Worm (Caenorhabditis elegans): ENCODE results near the gene spp-1.

spp-1 gene

ce11 chrIII:10391628-10392027 is 36.2 kb upstream of the spp-1 start, which contains the start of gene M03C11.9:
Gene M03C11.9, minus strand, starts transcription at chrIII:10391728.
- TF ChIP-seq pqm-1 (tag; optimal IDR thresholded peaks at IDR 0.05) (no peak), tbx-7 (tag; optimal IDR thresholded peaks at IDR 0.05) (no peak), fkh-6 (tag; optimal IDR thresholded peaks at IDR 0.05) (no peak), gmeb-2 (tag; optimal IDR thresholded peaks at IDR 0.05) (no peak), F13H6.1 (tag; optimal IDR thresholded peaks at IDR 0.05) (no peak), tbx-2 (tag; optimal IDR thresholded peaks at IDR 0.05) (no peak), ceh-22 (tag; optimal IDR thresholded peaks at IDR 0.05) (no peak), unc-55 (GFP tag; optimal IDR thresholded peaks at IDR 0.05) (no peak), lim-6 (tag; optimal IDR thresholded peaks at IDR 0.05) (no peak), unc-3 (GFP tag; conservative IDR thresholded peaks at IDR 0.05) (no peak), unc-3 (tag; optimal IDR thresholded peaks at IDR 0.05) (no peak), madf-2 (tag; optimal IDR thresholded peaks at IDR 0.05) (no peak), zip-5 (tag; optimal IDR thresholded peaks at IDR 0.05) (no peak), dve-1 (tag; optimal IDR thresholded peaks at IDR 0.05) (no peak), rnt-1 (tag; optimal IDR thresholded peaks at IDR 0.05) (no peak), ceh-18 (tag; optimal IDR thresholded peaks at IDR 0.05) (no peak), pag-3 (tag; optimal IDR thresholded peaks at IDR 0.05; ENCODE audit: borderline replicate concordance) (no peak), Y22D7AL.16 (tag; optimal IDR thresholded peaks at IDR 0.05) (no peak), unc-86 (tag; optimal IDR thresholded peaks at IDR 0.05) (no peak)

- TF ChIP-seq unc-3 (GFP tag; conservative IDR thresholded peaks at IDR 0.05) (no peak), unc-3 (tag; optimal IDR thresholded peaks at IDR 0.05) (no peak), T23F11.4 (GFP tag; optimal IDR thresholded peaks at IDR 0.05) (no peak), ceh-45 (GFP tag; IDR thresholded peaks at IDR 0.05) (no peak), rnt-1 (tag; optimal IDR thresholded peaks at IDR 0.05) (no peak), lin-11 (tag; optimal IDR thresholded peaks at IDR 0.05) (no peak), ttx-3 (tag; optimal IDR thresholded peaks at IDR 0.05) (no peak), tbx-2 (tag; optimal IDR thresholded peaks at IDR 0.05) (no peak), hlh-6 (tag; optimal IDR thresholded peaks at IDR 0.05) (no peak), pros-1 (tag; optimal IDR thresholded peaks at IDR 0.05) (no peak), sox-4 (tag; optimal IDR thresholded peaks at IDR 0.05) (no peak), hlh-30 (tag; optimal IDR thresholded peaks at IDR 0.05; ENCODE audit: insufficient read depth) (no peak), madf-2 (tag; optimal IDR thresholded peaks at IDR 0.05) (no peak)
Observed at ce11 chrIII:10389608-10390007, 34.1 kb upstream of the spp-1 start.

DNA sequence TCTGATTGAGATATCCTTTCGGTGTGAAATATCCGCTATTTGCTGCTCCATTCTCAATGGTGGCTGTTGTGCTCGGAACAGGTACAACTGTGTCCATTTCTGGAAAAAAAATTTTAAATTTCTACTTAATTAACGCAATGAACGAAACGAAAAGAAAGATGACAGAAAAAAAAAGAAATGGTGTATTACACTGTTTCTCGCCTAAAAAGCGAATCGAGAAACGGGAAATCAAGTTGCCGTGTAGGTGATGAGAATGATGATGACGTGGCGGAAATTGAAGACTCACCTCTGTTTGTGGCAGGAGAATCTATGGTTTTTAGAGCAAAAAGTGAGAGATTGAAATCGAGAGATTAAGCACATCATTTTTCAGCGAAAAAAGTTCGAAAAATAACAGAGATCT is 31.0 kb upstream of the spp-1 start, which contains the start of gene C38H2.3:
Gene C38H2.3 (minus strand): TSS at position 101 of the 400 bp plus-strand sequence.
- TF ChIP-seq hlh-30 (tag; optimal IDR thresholded peaks at IDR 0.05; ENCODE audit: insufficient read depth): no peak
- no peak for TF ChIP-seq pha-4 (tag; optimal IDR thresholded peaks at IDR 0.05)
- no peak for TF ChIP-seq pros-1 (tag; optimal IDR thresholded peaks at IDR 0.05)
- no peak for TF ChIP-seq hlh-8 (tag; optimal IDR thresholded peaks at IDR 0.05)
- no peak for TF ChIP-seq ceh-34 (tag; optimal IDR thresholded peaks at IDR 0.05)
- TF ChIP-seq hlh-13 (GFP tag; optimal IDR thresholded peaks at IDR 0.05): no peak
- no peak for TF ChIP-seq dmd-4 (tag; optimal IDR thresholded peaks at IDR 0.05; ENCODE audit: borderline replicate concordance)
- TF ChIP-seq ama-1 (optimal IDR thresholded peaks at IDR 0.05): no peak
- TF ChIP-seq ztf-16 (tag; optimal IDR thresholded peaks at IDR 0.05): no peak
- TF ChIP-seq ttx-3 (tag; optimal IDR thresholded peaks at IDR 0.05): no peak
- TF ChIP-seq sox-2 (GFP tag; IDR thresholded peaks at IDR 0.05): no peak
- TF ChIP-seq ceh-2 (tag; optimal IDR thresholded peaks at IDR 0.05): no peak
- TF ChIP-seq nhr-232 (tag; optimal IDR thresholded peaks at IDR 0.05): no peak
- no peak for TF ChIP-seq sdc-2 (tag; optimal IDR thresholded peaks at IDR 0.05)
- TF ChIP-seq ceh-9 (tag; optimal IDR thresholded peaks at IDR 0.05): no peak
- TF ChIP-seq fkh-10 (GFP tag; optimal IDR thresholded peaks at IDR 0.05): no peak
- no peak for TF ChIP-seq ceh-19 (GFP tag; optimal IDR thresholded peaks at IDR 0.05)
- no peak for TF ChIP-seq lim-6 (tag; optimal IDR thresholded peaks at IDR 0.05)
